Fruit fly (Drosophila melanogaster) Kc167 (cell line): Measurements from ENCODE around the gene RPA2.

ENCODE experiments used
- h ChIP-seq: fragments of >200 bp; optimal IDR thresholded peaks from 3 replicates; lab custom pipeline; 2018; ENCODE audit warnings: missing external identifiers
- insv ChIP-seq: fragments of >200 bp; optimal IDR thresholded peaks from 3 replicates; lab custom pipeline; 2018; ENCODE audit warnings: missing external identifiers
- psq ChIP-seq: fragments of >200 bp; optimal IDR thresholded peaks from 2 replicates; lab custom pipeline; 2017; ENCODE audit warnings: missing external identifiers

dm6 chr2L:20944342-20944741 is 18.4 kb upstream of the RPA2 start:
- TF ChIP-seq insv: no peak
- TF ChIP-seq psq: no peak
- TF ChIP-seq h (lab: Kevin White, UChicago): no peak
